Fruit fly (Drosophila melanogaster) whole organism, prepupa: ENCODE measurements around the gene dunk.

ENCODE experiments used
- Blimp-1 ChIP-seq: fragments of 200-800 bp; sonication (Bioruptor generic); optimal IDR thresholded peaks from 3 replicates; lab custom pipeline; 2017; ENCODE audit warnings: missing biosample characterization, missing genetic modification characterization, mild to moderate bottlenecking, moderate library complexity, missing genetic modification reagents
- CG10669 ChIP-seq: fragments of 200-800 bp; sonication (Bioruptor generic); optimal IDR thresholded peaks from 3 replicates; lab custom pipeline; 2018; ENCODE audit warnings: missing biosample characterization, mild to moderate bottlenecking, missing genetic modification characterization, moderate library complexity
- CG11294 ChIP-seq: fragments of 200-800 bp; sonication (Bioruptor generic); IDR thresholded peaks from 2 replicates; pipeline ENCODE4 v1.3.6; 2022; ENCODE audit warnings: missing biosample characterization, missing genetic modification characterization
- CG11762 ChIP-seq: fragments of 200-800 bp; sonication (Bioruptor generic); optimal IDR thresholded peaks from 3 replicates; lab custom pipeline; 2016; ENCODE audit warnings: missing biosample characterization, missing genetic modification characterization; ENCODE audit not compliant: insufficient read depth
- CG1621 ChIP-seq: fragments of 200-800 bp; sonication (Bioruptor generic); optimal IDR thresholded peaks from 3 replicates; lab custom pipeline; 2018; ENCODE audit warnings: missing biosample characterization, mild to moderate bottlenecking, missing genetic modification characterization
- CG3032 ChIP-seq: fragments of 200-800 bp; optimal IDR thresholded peaks from 2 replicates; lab custom pipeline; 2019; ENCODE audit warnings: missing biosample characterization, mild to moderate bottlenecking, missing genetic modification characterization, moderate library complexity
- CG31627 ChIP-seq: fragments of 200-800 bp; sonication (Bioruptor generic); optimal IDR thresholded peaks from 3 replicates; lab custom pipeline; 2016; ENCODE audit warnings: missing biosample characterization, missing genetic modification characterization
- CG6276 ChIP-seq: fragments of 200-800 bp; sonication (Bioruptor generic); optimal IDR thresholded peaks from 2 replicates; lab custom pipeline; 2017; ENCODE audit warnings: missing biosample characterization, mild to moderate bottlenecking, missing genetic modification characterization
- CG6792 ChIP-seq: fragments of 200-800 bp; sonication (Bioruptor generic); optimal IDR thresholded peaks from 3 replicates; lab custom pipeline; 2016; ENCODE audit warnings: missing biosample characterization, missing genetic modification characterization
- CG6808 ChIP-seq: fragments of 200-800 bp; sonication (Bioruptor generic); optimal IDR thresholded peaks from 3 replicates; lab custom pipeline; 2017; ENCODE audit warnings: missing biosample characterization, missing genetic modification characterization, mild to moderate bottlenecking, moderate library complexity, missing genetic modification reagents
- CG9139 ChIP-seq: fragments of 200-800 bp; sonication (Bioruptor generic); optimal IDR thresholded peaks from 3 replicates; lab custom pipeline; 2017; ENCODE audit warnings: missing biosample characterization, mild to moderate bottlenecking, missing genetic modification characterization
- OdsH ChIP-seq: fragments of 200-800 bp; sonication (Bioruptor generic); optimal IDR thresholded peaks from 3 replicates; lab custom pipeline; 2016; ENCODE audit warnings: missing biosample characterization, missing genetic modification characterization
- acj6 ChIP-seq: fragments of 200-800 bp; sonication (Bioruptor generic); optimal IDR thresholded peaks from 3 replicates; lab custom pipeline; 2016; ENCODE audit warnings: missing biosample characterization, missing genetic modification characterization
- cyc ChIP-seq: fragments of 200-800 bp; sonication (Bioruptor generic); optimal IDR thresholded peaks from 3 replicates; lab custom pipeline; 2016; ENCODE audit warnings: missing biosample characterization, missing genetic modification characterization
- dsx ChIP-seq: fragments of 200-800 bp; optimal IDR thresholded peaks from 3 replicates; lab custom pipeline; 2019; ENCODE audit warnings: missing biosample characterization, mild to moderate bottlenecking, missing genetic modification characterization, moderate library complexity; ENCODE audit not compliant: poor library complexity, severe bottlenecking
- eg ChIP-seq: fragments of 200-800 bp; sonication (Bioruptor generic); IDR thresholded peaks from 3 replicates; pipeline ENCODE4 v1.3.6; 2022; ENCODE audit warnings: missing biosample characterization, missing genetic modification characterization
- fkh ChIP-seq: fragments of 200-800 bp; sonication (Bioruptor generic); optimal IDR thresholded peaks from 3 replicates; lab custom pipeline; 2017; ENCODE audit warnings: missing biosample characterization, mild to moderate bottlenecking, missing genetic modification characterization, moderate library complexity
- lz ChIP-seq: fragments of 200-800 bp; sonication (Bioruptor generic); optimal IDR thresholded peaks from 3 replicates; lab custom pipeline; 2016; ENCODE audit warnings: missing biosample characterization, missing genetic modification characterization
- pdm3 ChIP-seq: fragments of 200-800 bp; sonication (Bioruptor generic); optimal IDR thresholded peaks from 3 replicates; lab custom pipeline; 2016; ENCODE audit warnings: missing biosample characterization, missing genetic modification characterization
- ss ChIP-seq, 2 experiments: fragments of 200-800 bp; sonication (Bioruptor generic); optimal IDR thresholded peaks; 2 replicates in 1 of 2; 3 replicates in 1 of 2; lab custom pipeline; 2017 to 2018; ENCODE audit warnings: mild to moderate bottlenecking in 2 of 2, missing biosample characterization in 2 of 2, missing genetic modification characterization in 2 of 2, moderate library complexity in 1 of 2
- svp ChIP-seq: fragments of 200-800 bp; sonication (Bioruptor generic); peaks from one replicate; lab custom pipeline; 2016; ENCODE audit warnings: missing biosample characterization, missing genetic modification characterization
- topi ChIP-seq: fragments of 200-800 bp; sonication (Bioruptor generic); optimal IDR thresholded peaks from 3 replicates; lab custom pipeline; 2016; ENCODE audit warnings: missing biosample characterization, missing genetic modification characterization

dunk gene

DNA sequence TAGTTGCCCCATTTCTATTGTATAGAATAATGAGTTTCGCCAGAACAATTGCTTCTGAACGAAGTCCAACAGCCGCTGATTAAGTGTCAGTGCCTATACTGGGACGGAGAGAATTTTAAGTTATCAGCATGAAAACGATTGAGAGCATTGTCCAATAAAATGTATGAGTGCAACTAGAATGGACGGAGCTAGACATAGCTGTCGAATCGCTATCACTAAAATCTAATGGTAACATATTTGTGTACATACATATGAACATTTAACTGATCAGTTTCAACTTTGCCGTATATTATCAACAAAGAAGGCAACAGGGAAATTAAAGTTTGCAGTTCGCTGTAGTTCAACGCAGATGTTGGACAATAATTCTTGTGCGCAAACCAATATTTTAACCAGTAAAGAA is 23.7 kb downstream of the dunk start, which contains the start of gene CG3635:
Gene CG3635, plus strand, starts transcription at position 315 of the 400 bp plus-strand sequence.
- TF ChIP-seq eg (GFP tag; lab: Robert Waterston, UW) (no peak), CG10669 (GFP tag; lab: Kevin White, UChicago) (no peak), CG1621 (tag; lab: Kevin White, UChicago) (no peak), CG6808 (GFP tag; lab: Kevin White, UChicago) (no peak), CG6276 (GFP tag; lab: Kevin White, UChicago) (no peak), topi (no peak), ss (GFP tag; optimal IDR thresholded peaks at IDR 0.05; lab: Kevin White, UChicago) (no peak), cyc (GFP tag; lab: Kevin White, UChicago) (no peak), pdm3 (GFP tag; lab: Kevin White, UChicago) (no peak), CG6792 (GFP tag; lab: Kevin White, UChicago) (no peak), CG9139 (no peak), CG31627 (GFP tag; lab: Kevin White, UChicago) (no peak), fkh (GFP tag; lab: Kevin White, UChicago) (no peak), OdsH (GFP tag; lab: Kevin White, UChicago) (no peak), Blimp-1 (GFP tag; lab: Kevin White, UChicago) (no peak), CG3032 (tag; lab: Kevin White, UChicago) (no peak), CG11762 (GFP tag; lab: Kevin White, UChicago) (no peak), acj6 (no peak)

DNA sequence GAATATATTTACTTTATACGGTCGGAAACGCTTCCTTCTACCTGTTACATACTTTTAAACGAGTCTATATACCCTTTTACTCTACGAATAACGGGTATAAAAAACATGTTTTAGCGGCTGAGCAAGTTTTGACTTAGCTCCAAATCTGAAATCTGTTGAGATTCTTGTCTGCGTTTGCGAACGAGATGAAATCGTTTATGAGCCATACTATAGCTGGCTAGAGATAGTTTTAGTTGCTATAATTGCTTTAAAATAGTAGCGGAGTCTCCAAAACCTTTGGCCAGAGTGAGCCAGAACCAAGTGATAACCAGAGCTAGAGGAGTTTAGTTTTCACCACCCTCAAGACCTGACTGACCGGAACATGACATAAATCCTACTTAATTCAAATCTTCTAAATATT is 25.0 kb downstream of the dunk start:
- TF ChIP-seq svp (GFP tag; lab: Kevin White, UChicago), result no peak
- no peak for TF ChIP-seq CG11294
- no peak for TF ChIP-seq CG9139
- TF ChIP-seq dsx (GFP tag; lab: Kevin White, UChicago), result no peak
- no peak for TF ChIP-seq OdsH (GFP tag; lab: Kevin White, UChicago)
- no peak for TF ChIP-seq cyc (GFP tag; lab: Kevin White, UChicago)
- no peak for TF ChIP-seq CG1621 (tag; lab: Kevin White, UChicago)
- TF ChIP-seq lz, result no peak
- TF ChIP-seq fkh (GFP tag; lab: Kevin White, UChicago), result no peak
